Worm (Caenorhabditis elegans): ENCODE results near the gene svop-1.

Gene svop-1

ce11 chrIII:8873045-8873457 lies 12.2 kb downstream of the svop-1 start:
- TF ChIP-seq nfya-1 (tag; optimal IDR thresholded peaks at IDR 0.05; ENCODE audit: insufficient read depth) (peak; percentile 52), hmg-11 (tag; optimal IDR thresholded peaks at IDR 0.05) (peak; percentile 9), nhr-77 (tag; optimal IDR thresholded peaks at IDR 0.05) (no peak), nhr-76 (tag; optimal IDR thresholded peaks at IDR 0.05) (no peak), egl-5 (tag; optimal IDR thresholded peaks at IDR 0.05) (peak; percentile 11), lin-39 (tag; optimal IDR thresholded peaks at IDR 0.05) (peak; percentile 56)

- TF ChIP-seq elt-2 (tag; optimal IDR thresholded peaks at IDR 0.05) (no peak), elt-3 (tag; optimal IDR thresholded peaks at IDR 0.05) (no peak), ceh-9 (tag; optimal IDR thresholded peaks at IDR 0.05) (no peak), mml-1 (tag; optimal IDR thresholded peaks at IDR 0.05) (no peak), nhr-67 (tag; optimal IDR thresholded peaks at IDR 0.05) (no peak), nfya-1 (tag; optimal IDR thresholded peaks at IDR 0.05; ENCODE audit: insufficient read depth) (no peak), unc-62 (GFP tag; optimal IDR thresholded peaks at IDR 0.05) (no peak)
Measured at ce11 chrIII:8869663-8870062, 15.6 kb downstream of the svop-1 start.

- TF ChIP-seq ceh-9 (tag; optimal IDR thresholded peaks at IDR 0.05) (no peak), mml-1 (tag; optimal IDR thresholded peaks at IDR 0.05) (no peak), unc-62 (GFP tag; optimal IDR thresholded peaks at IDR 0.05) (no peak), nhr-77 (tag; optimal IDR thresholded peaks at IDR 0.05) (no peak), ztf-11 (tag; optimal IDR thresholded peaks at IDR 0.05) (no peak), lsy-12 (tag; optimal IDR thresholded peaks at IDR 0.05) (no peak), ZK546.5 (tag; optimal IDR thresholded peaks at IDR 0.05) (no peak), nhr-76 (tag; optimal IDR thresholded peaks at IDR 0.05) (no peak), hmg-11 (tag; optimal IDR thresholded peaks at IDR 0.05) (no peak), nfya-1 (tag; optimal IDR thresholded peaks at IDR 0.05; ENCODE audit: insufficient read depth) (peak; percentile 27), mdl-1 (tag; optimal IDR thresholded peaks at IDR 0.05) (no peak), unc-39 (tag; optimal IDR thresholded peaks at IDR 0.05) (no peak), elt-2 (tag; optimal IDR thresholded peaks at IDR 0.05) (peak; percentile 88), aly-2 (tag; optimal IDR thresholded peaks at IDR 0.05) (no peak), ama-1 (optimal IDR thresholded peaks at IDR 0.05) (peak; percentile 14), jun-1 (tag; optimal IDR thresholded peaks at IDR 0.05) (peak; percentile 65), nhr-237 (tag; optimal IDR thresholded peaks at IDR 0.05) (no peak), ztf-4 (tag; optimal IDR thresholded peaks at IDR 0.05) (no peak), nhr-11 (tag; optimal IDR thresholded peaks at IDR 0.05) (no peak), nhr-25 (tag; optimal IDR thresholded peaks at IDR 0.05) (peak; percentile 45), elt-1 (tag; optimal IDR thresholded peaks at IDR 0.05) (no peak), lin-15B (tag; optimal IDR thresholded peaks at IDR 0.05) (no peak), fkh-10 (GFP tag; optimal IDR thresholded peaks at IDR 0.05) (no peak), lin-39 (tag; optimal IDR thresholded peaks at IDR 0.05) (no peak), ceh-82 (tag; optimal IDR thresholded peaks at IDR 0.05) (no peak), nhr-28 (tag; optimal IDR thresholded peaks at IDR 0.05) (no peak), sea-2 (GFP tag; optimal IDR thresholded peaks at IDR 0.05) (no peak), zag-1 (tag; optimal IDR thresholded peaks at IDR 0.05) (no peak), nhr-67 (tag; optimal IDR thresholded peaks at IDR 0.05) (no peak), fkh-2 (tag; optimal IDR thresholded peaks at IDR 0.05) (no peak), nhr-12 (tag; optimal IDR thresholded peaks at IDR 0.05) (no peak), ceh-28 (tag; optimal IDR thresholded peaks at IDR 0.05) (peak; percentile 51), pqm-1 (tag; optimal IDR thresholded peaks at IDR 0.05) (peak; percentile 94), ceh-16 (tag; optimal IDR thresholded peaks at IDR 0.05) (no peak), snpc-4 (tag; optimal IDR thresholded peaks at IDR 0.05) (no peak), nhr-43 (tag; optimal IDR thresholded peaks at IDR 0.05; ENCODE audit: poor library complexity, severe bottlenecking) (peak; percentile 22), elt-3 (tag; optimal IDR thresholded peaks at IDR 0.05) (peak in 1 of 3 experiments; percentile 73), pha-4 (tag; optimal IDR thresholded peaks at IDR 0.05) (peak; percentile 63), eor-1 (tag; optimal IDR thresholded peaks at IDR 0.05) (no peak), fos-1 (tag; optimal IDR thresholded peaks at IDR 0.05) (no peak), egl-27 (tag; optimal IDR thresholded peaks at IDR 0.05) (no peak), skn-1 (tag; optimal IDR thresholded peaks at IDR 0.05) (no peak), egl-5 (tag; optimal IDR thresholded peaks at IDR 0.05) (no peak), tbx-2 (tag; optimal IDR thresholded peaks at IDR 0.05) (no peak), R02D3.7 (tag; optimal IDR thresholded peaks at IDR 0.05) (no peak), daf-12 (tag; optimal IDR thresholded peaks at IDR 0.05) (no peak), nhr-23 (tag; optimal IDR thresholded peaks at IDR 0.05) (peak; percentile 67)
Measured at ce11 chrIII:8867922-8868655, 17.2 kb downstream of the svop-1 start.
